Worm (Caenorhabditis elegans) whole organism, midembryonic: ENCODE data around the gene soc-2.

ENCODE experiments used
- cog-1 ChIP-seq: sonication (generic microtip); optimal IDR thresholded peaks from 2 replicates; lab custom pipeline; 2016; ENCODE audit warnings: missing genetic modification characterization, missing compliant biosample characterization
- flt-1 ChIP-seq: fragments of 200-800 bp; sonication (Bioruptor generic); IDR thresholded peaks from 2 replicates; pipeline ENCODE4 v1.3.6; 2022; ENCODE audit warnings: missing genetic modification characterization, missing compliant biosample characterization
- klf-2 ChIP-seq: fragments of 200-800 bp; sonication (Bioruptor generic); conservative IDR thresholded peaks from 2 replicates; pipeline ENCODE4 v1.3.6; 2022; ENCODE audit warnings: missing genetic modification reagents, missing genetic modification characterization, missing compliant biosample characterization
- med-1 ChIP-seq: sonication (generic microtip); optimal IDR thresholded peaks from 2 replicates; lab custom pipeline; 2017; ENCODE audit warnings: missing genetic modification characterization, mild to moderate bottlenecking, missing compliant biosample characterization, antibody characterized with exemption, missing genetic modification reagents; ENCODE audit not compliant: insufficient read depth
- ref-1 ChIP-seq: fragments of 200-800 bp; sonication (Bioruptor generic); conservative IDR thresholded peaks from 2 replicates; pipeline ENCODE4 v1.3.6; 2022; ENCODE audit warnings: missing genetic modification reagents, missing genetic modification characterization, missing compliant biosample characterization
- tab-1 ChIP-seq: fragments of 200-800 bp; sonication (Bioruptor generic); IDR thresholded peaks from 2 replicates; pipeline ENCODE4 v1.3.6; 2022; ENCODE audit warnings: missing genetic modification characterization, missing compliant biosample characterization
- ztf-23 ChIP-seq: fragments of 200-800 bp; sonication (Bioruptor generic); IDR thresholded peaks from 2 replicates; pipeline ENCODE4 v1.3.6; 2022; ENCODE audit warnings: missing genetic modification reagents, missing genetic modification characterization, missing compliant biosample characterization
- ztf-29 ChIP-seq: fragments of 200-800 bp; sonication (Bioruptor generic); IDR thresholded peaks from 2 replicates; pipeline ENCODE4 v1.3.6; 2022; ENCODE audit warnings: missing genetic modification reagents, missing genetic modification characterization, missing compliant biosample characterization

ce11 chrIV:5093462-5093861 is 58.8 kb downstream of the soc-2 start:
- TF ChIP-seq med-1 (GFP tag; lab: Kevin White, UChicago) = no peak
- TF ChIP-seq flt-1 (GFP tag; lab: Robert Waterston, UW) = no peak
- no peak for TF ChIP-seq ztf-29 (GFP tag; lab: Robert Waterston, UW)
- no peak for TF ChIP-seq cog-1
- no peak for TF ChIP-seq ref-1
- no peak for TF ChIP-seq ztf-23 (GFP tag; lab: Robert Waterston, UW)
- no peak for TF ChIP-seq klf-2 (GFP tag; lab: Robert Waterston, UW)
- TF ChIP-seq tab-1 (GFP tag; lab: Robert Waterston, UW) = no peak
